Fruit fly (Drosophila melanogaster) whole organism, prepupa: ENCODE data around the gene PolrMT.

ENCODE experiments used
- dsx ChIP-seq: fragments of 200-800 bp; optimal IDR thresholded peaks from 3 replicates; lab custom pipeline; 2019; ENCODE audit warnings: missing biosample characterization, mild to moderate bottlenecking, missing genetic modification characterization, moderate library complexity; ENCODE audit not compliant: poor library complexity, severe bottlenecking
- fd59A ChIP-seq: fragments of 200-800 bp; sonication (Bioruptor generic); optimal IDR thresholded peaks from 2 replicates; lab custom pipeline; 2017; ENCODE audit warnings: missing biosample characterization, mild to moderate bottlenecking, missing genetic modification characterization, missing genetic modification reagents

dm6 chr2L:1143286-1143685, 35.1 kb upstream of the PolrMT start:
- TF ChIP-seq dsx = no peak
- no peak for TF ChIP-seq fd59A (GFP tag; lab: Kevin White, UChicago)
